Fruit fly (Drosophila melanogaster) Kc167 (cell line): ENCODE measurements around the gene CG9356.

Experiments used
- Myc ChIP-seq: fragments of >200 bp; optimal IDR thresholded peaks from 2 replicates; lab custom pipeline; 2017; ENCODE audit warnings: missing external identifiers
- Sin3A ChIP-seq: fragments of >200 bp; optimal IDR thresholded peaks from 2 replicates; lab custom pipeline; 2018; ENCODE audit warnings: missing external identifiers
- h ChIP-seq: fragments of >200 bp; optimal IDR thresholded peaks from 3 replicates; lab custom pipeline; 2018; ENCODE audit warnings: missing external identifiers
- insv ChIP-seq: fragments of >200 bp; optimal IDR thresholded peaks from 3 replicates; lab custom pipeline; 2018; ENCODE audit warnings: missing external identifiers
- psq ChIP-seq: fragments of >200 bp; optimal IDR thresholded peaks from 2 replicates; lab custom pipeline; 2017; ENCODE audit warnings: missing external identifiers
- ttk ChIP-seq: sonication (Bioruptor generic); optimal IDR thresholded peaks from 2 replicates; lab custom pipeline; 2017; ENCODE audit warnings: missing external identifiers

The CG9356 gene

DNA sequence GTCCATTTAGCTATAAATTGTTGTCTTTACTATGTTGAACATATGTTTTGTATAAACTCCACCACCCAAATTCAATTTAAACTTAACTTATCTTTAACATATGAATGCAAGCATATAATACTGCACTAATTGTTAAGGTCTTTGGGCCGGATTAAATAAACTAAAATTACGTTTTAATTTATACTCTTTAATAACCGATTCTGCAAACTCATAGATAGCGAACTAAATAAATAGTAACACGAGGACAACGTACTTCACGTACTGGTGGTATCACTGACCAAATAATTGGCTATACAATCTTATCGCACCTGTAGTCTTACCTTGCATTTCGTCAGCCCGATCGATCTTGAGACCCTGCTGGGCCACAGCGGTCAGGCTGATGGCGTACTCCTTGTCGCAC, 11.6 kb downstream of the CG9356 start:
- TF ChIP-seq h (lab: Kevin White, UChicago) = no peak
- TF ChIP-seq Myc = no peak
- TF ChIP-seq psq (lab: Kevin White, UChicago) = no peak
- TF ChIP-seq insv (lab: Kevin White, UChicago) = no peak
- no peak for TF ChIP-seq ttk (lab: Kevin White, UChicago)
- no peak for TF ChIP-seq Sin3A (lab: Kevin White, UChicago)

DNA sequence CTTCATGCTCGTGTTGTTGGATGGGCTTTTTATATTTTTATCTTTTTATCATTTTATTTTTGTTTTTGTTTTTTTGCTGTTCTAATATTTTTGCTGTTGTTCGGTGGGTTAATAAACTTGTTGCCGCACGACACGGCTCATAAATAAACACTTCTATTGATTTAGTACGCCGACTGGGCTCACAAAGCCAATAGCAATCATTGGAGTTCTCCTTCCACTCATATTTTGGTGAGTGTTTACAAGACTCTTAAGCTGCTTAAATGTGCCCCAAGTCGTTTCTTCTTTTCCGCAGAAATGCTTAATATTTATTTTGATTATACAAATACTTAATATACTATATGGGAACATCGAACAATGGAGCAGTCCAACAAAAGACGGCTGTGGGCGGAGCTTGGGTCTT, 13.9 kb downstream of the CG9356 start:
- TF ChIP-seq h (lab: Kevin White, UChicago) (no peak), ttk (lab: Kevin White, UChicago) (no peak), insv (lab: Kevin White, UChicago) (no peak), Myc (no peak), Sin3A (lab: Kevin White, UChicago) (no peak), psq (lab: Kevin White, UChicago) (no peak)

dm6 chr3R:9388972-9389371, 15.1 kb downstream of the CG9356 start:
- TF ChIP-seq insv (lab: Kevin White, UChicago) (no peak), ttk (lab: Kevin White, UChicago) (no peak), psq (lab: Kevin White, UChicago) (no peak), Sin3A (lab: Kevin White, UChicago) (no peak), h (lab: Kevin White, UChicago) (no peak), Myc (no peak)

DNA sequence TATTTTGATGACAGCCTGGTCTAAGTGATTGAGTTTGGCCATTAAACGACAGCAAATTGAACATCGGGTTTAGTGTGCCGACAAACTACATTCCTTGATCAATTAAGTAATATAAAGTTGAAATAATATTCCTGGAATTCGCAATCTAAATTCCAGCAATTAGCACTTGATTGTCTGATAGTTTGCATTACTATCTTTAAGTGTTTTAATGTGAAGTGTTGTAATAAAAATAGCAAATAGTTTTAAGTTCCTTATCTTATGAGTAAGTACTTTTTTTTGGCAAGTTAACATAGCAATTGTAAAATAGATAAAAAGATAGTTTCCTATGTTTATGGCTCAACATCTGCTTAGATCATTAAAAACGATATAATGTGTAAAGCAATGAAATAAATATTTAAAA, 15.7 kb downstream of the CG9356 start:
- TF ChIP-seq ttk (lab: Kevin White, UChicago) (no peak), Sin3A (lab: Kevin White, UChicago) (no peak), psq (lab: Kevin White, UChicago) (no peak), Myc (no peak), h (lab: Kevin White, UChicago) (no peak), insv (lab: Kevin White, UChicago) (no peak)

dm6 chr3R:9387634-9388033, 16.4 kb downstream of the CG9356 start:
- no peak for TF ChIP-seq ttk (lab: Kevin White, UChicago)
- no peak for TF ChIP-seq psq (lab: Kevin White, UChicago)
- TF ChIP-seq insv (lab: Kevin White, UChicago) = no peak
- no peak for TF ChIP-seq Sin3A (lab: Kevin White, UChicago)
- no peak for TF ChIP-seq h (lab: Kevin White, UChicago)

dm6 chr3R:9385987-9386386, 18.1 kb downstream of the CG9356 start:
- TF ChIP-seq psq (lab: Kevin White, UChicago) (no peak), ttk (lab: Kevin White, UChicago) (no peak), Sin3A (lab: Kevin White, UChicago) (no peak), h (lab: Kevin White, UChicago) (no peak), Myc (no peak)

dm6 chr3R:9380970-9381369, 23.1 kb downstream of the CG9356 start:
- no peak for TF ChIP-seq h (lab: Kevin White, UChicago)
- no peak for TF ChIP-seq psq (lab: Kevin White, UChicago)
- TF ChIP-seq insv (lab: Kevin White, UChicago) = no peak
- no peak for TF ChIP-seq ttk (lab: Kevin White, UChicago)
- TF ChIP-seq Sin3A (lab: Kevin White, UChicago) = no peak
- no peak for TF ChIP-seq Myc

dm6 chr3R:9378644-9379411, 25.2 kb downstream of the CG9356 start:
- TF ChIP-seq insv (lab: Kevin White, UChicago) (no peak), h (lab: Kevin White, UChicago) (no peak), ttk (lab: Kevin White, UChicago) (no peak), psq (lab: Kevin White, UChicago) (no peak), Sin3A (lab: Kevin White, UChicago) (no peak), Myc (no peak)

dm6 chr3R:9376789-9377188, 27.3 kb downstream of the CG9356 start:
- TF ChIP-seq ttk (lab: Kevin White, UChicago) = no peak
- no peak for TF ChIP-seq h (lab: Kevin White, UChicago)
- TF ChIP-seq Myc = no peak
- no peak for TF ChIP-seq Sin3A (lab: Kevin White, UChicago)
- TF ChIP-seq psq (lab: Kevin White, UChicago) = no peak
- no peak for TF ChIP-seq insv (lab: Kevin White, UChicago)

DNA sequence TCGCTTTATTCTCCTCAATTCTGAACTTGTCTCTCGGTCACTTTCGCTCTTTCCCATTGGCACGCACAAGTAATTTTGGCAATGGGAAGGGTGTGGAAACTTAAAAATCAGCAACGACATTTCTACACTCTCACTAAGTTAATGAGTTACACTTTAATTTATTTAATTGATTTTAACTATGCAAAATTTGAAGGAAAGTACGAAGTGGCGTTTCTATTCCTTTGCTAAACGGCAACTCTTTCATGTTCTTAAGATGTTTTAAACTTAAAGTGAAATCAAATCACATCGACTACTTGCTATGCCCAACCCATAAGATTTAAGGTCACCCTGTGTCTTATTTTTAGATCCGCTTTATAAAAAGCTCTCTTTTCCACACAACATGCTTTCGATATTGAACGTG, 33.7 kb downstream of the CG9356 start:
- TF ChIP-seq h (lab: Kevin White, UChicago) (no peak), psq (lab: Kevin White, UChicago) (no peak), Sin3A (lab: Kevin White, UChicago) (no peak), Myc (no peak), ttk (lab: Kevin White, UChicago) (no peak), insv (lab: Kevin White, UChicago) (no peak)

DNA sequence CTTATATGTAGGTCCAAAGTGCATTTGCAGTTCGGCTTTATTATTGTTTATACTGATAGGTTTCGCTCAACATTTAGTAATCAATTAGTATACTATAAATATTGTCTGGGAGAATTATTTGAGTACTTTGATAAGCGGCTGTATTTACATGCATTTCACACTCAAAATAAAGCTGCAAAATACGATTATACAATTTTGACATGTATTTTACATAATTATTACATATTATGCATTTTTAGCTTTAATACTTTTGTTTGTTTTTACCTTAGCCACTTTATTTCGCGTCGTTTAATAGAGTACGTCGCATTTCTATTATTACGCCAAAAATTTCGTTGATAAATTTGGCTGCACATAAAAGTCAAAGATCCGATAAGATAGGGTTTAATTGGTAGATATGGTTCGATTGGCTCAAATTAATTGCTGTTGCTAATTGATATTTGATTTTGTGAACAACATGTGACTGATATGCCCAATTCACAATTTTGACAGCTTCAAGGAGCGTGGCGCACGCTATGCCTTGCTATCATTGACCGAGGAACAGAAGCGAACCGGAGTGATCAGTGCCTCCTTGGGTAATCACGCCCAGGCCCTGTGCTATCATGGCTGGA, 38.1 kb downstream of the CG9356 start:
- no peak for TF ChIP-seq ttk (lab: Kevin White, UChicago)
- no peak for TF ChIP-seq h (lab: Kevin White, UChicago)
- no peak for TF ChIP-seq insv (lab: Kevin White, UChicago)
- TF ChIP-seq psq (lab: Kevin White, UChicago) = no peak
- TF ChIP-seq Sin3A (lab: Kevin White, UChicago) = no peak
- TF ChIP-seq Myc = no peak

DNA sequence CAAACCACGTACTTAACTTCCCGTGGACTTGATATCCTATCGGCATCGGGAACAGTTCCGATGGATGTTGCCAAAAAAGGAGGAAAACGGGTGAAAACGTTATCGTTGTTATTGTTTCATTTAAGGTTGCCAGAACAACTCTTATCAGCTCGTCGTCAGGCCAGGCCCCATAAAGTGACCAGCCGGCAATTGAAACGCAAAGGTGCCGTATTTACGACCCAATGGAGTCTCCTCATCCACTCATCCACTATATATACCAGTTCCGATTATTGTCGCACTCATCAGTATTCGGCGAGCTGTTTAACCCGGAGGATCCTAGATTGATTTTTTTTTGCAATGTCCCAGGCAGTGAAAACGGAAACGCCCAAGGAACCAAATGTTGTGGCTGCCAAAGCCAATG, 38.9 kb downstream of the CG9356 start, which contains the start of gene Srr:
Gene Srr (plus strand): TSS at position 278 of the 400 bp plus-strand sequence.
- TF ChIP-seq psq (lab: Kevin White, UChicago) (no peak), insv (lab: Kevin White, UChicago) (no peak), h (lab: Kevin White, UChicago) (no peak), Sin3A (lab: Kevin White, UChicago) (no peak), ttk (lab: Kevin White, UChicago) (no peak), Myc (no peak)
